Fruit fly (Drosophila melanogaster) whole organism, prepupa: Measurements from ENCODE around the gene ea.

Source experiments
- CG10669 ChIP-seq: fragments of 200-800 bp; sonication (Bioruptor generic); optimal IDR thresholded peaks from 3 replicates; lab custom pipeline; 2018; ENCODE audit warnings: missing biosample characterization, mild to moderate bottlenecking, missing genetic modification characterization, moderate library complexity
- CG11762 ChIP-seq: fragments of 200-800 bp; sonication (Bioruptor generic); optimal IDR thresholded peaks from 3 replicates; lab custom pipeline; 2016; ENCODE audit warnings: missing biosample characterization, missing genetic modification characterization; ENCODE audit not compliant: insufficient read depth
- CG11902 ChIP-seq: fragments of 200-800 bp; sonication (Bioruptor generic); optimal IDR thresholded peaks from 3 replicates; lab custom pipeline; 2016; ENCODE audit warnings: missing biosample characterization, missing genetic modification characterization
- CG1621 ChIP-seq: fragments of 200-800 bp; sonication (Bioruptor generic); optimal IDR thresholded peaks from 3 replicates; lab custom pipeline; 2018; ENCODE audit warnings: missing biosample characterization, mild to moderate bottlenecking, missing genetic modification characterization
- CG16779 ChIP-seq: fragments of 200-800 bp; sonication (Bioruptor generic); optimal IDR thresholded peaks from 3 replicates; lab custom pipeline; 2017; ENCODE audit warnings: missing biosample characterization, mild to moderate bottlenecking, missing genetic modification characterization
- CG31627 ChIP-seq: fragments of 200-800 bp; sonication (Bioruptor generic); optimal IDR thresholded peaks from 3 replicates; lab custom pipeline; 2016; ENCODE audit warnings: missing biosample characterization, missing genetic modification characterization
- CG32006 ChIP-seq: fragments of 200-800 bp; sonication (Bioruptor generic); optimal IDR thresholded peaks from 3 replicates; lab custom pipeline; 2017; ENCODE audit warnings: missing biosample characterization, mild to moderate bottlenecking, missing genetic modification characterization
- CG34406 ChIP-seq: fragments of 200-800 bp; sonication (Bioruptor generic); optimal IDR thresholded peaks from 3 replicates; lab custom pipeline; 2016; ENCODE audit warnings: missing biosample characterization, missing genetic modification characterization
- CG3919 ChIP-seq: fragments of 200-800 bp; sonication (Bioruptor generic); optimal IDR thresholded peaks from 3 replicates; lab custom pipeline; 2016; ENCODE audit warnings: missing biosample characterization, missing genetic modification characterization
- CG4318 ChIP-seq: fragments of 200-800 bp; sonication (Bioruptor generic); optimal IDR thresholded peaks from 3 replicates; lab custom pipeline; 2017; ENCODE audit warnings: missing biosample characterization, mild to moderate bottlenecking, missing genetic modification characterization
- CG6163 ChIP-seq: fragments of 200-800 bp; sonication (Bioruptor generic); IDR thresholded peaks from 3 replicates; pipeline ENCODE4 v1.3.6; 2022; ENCODE audit warnings: missing biosample characterization, missing genetic modification characterization
- CG6276 ChIP-seq: fragments of 200-800 bp; sonication (Bioruptor generic); optimal IDR thresholded peaks from 2 replicates; lab custom pipeline; 2017; ENCODE audit warnings: missing biosample characterization, mild to moderate bottlenecking, missing genetic modification characterization
- CG6792 ChIP-seq: fragments of 200-800 bp; sonication (Bioruptor generic); optimal IDR thresholded peaks from 3 replicates; lab custom pipeline; 2016; ENCODE audit warnings: missing biosample characterization, missing genetic modification characterization
- CG6808 ChIP-seq: fragments of 200-800 bp; sonication (Bioruptor generic); optimal IDR thresholded peaks from 3 replicates; lab custom pipeline; 2017; ENCODE audit warnings: missing biosample characterization, missing genetic modification characterization, mild to moderate bottlenecking, moderate library complexity, missing genetic modification reagents
- CG6854 ChIP-seq: fragments of 200-800 bp; sonication (Bioruptor generic); optimal IDR thresholded peaks from 2 replicates; lab custom pipeline; 2017; ENCODE audit warnings: missing biosample characterization, mild to moderate bottlenecking, missing genetic modification characterization
- CG8119 ChIP-seq: fragments of 200-800 bp; sonication (Bioruptor generic); IDR thresholded peaks from 3 replicates; pipeline ENCODE4 v1.3.6; 2022; ENCODE audit warnings: missing biosample characterization, missing genetic modification characterization
- CG8319 ChIP-seq: fragments of 200-800 bp; sonication (Bioruptor generic); optimal IDR thresholded peaks from 3 replicates; lab custom pipeline; 2016; ENCODE audit warnings: missing biosample characterization, missing genetic modification characterization
- CG8632 ChIP-seq: fragments of 200-800 bp; sonication (Bioruptor generic); optimal IDR thresholded peaks from 3 replicates; lab custom pipeline; 2016; ENCODE audit warnings: missing biosample characterization, missing genetic modification characterization
- CG9139 ChIP-seq: fragments of 200-800 bp; sonication (Bioruptor generic); optimal IDR thresholded peaks from 3 replicates; lab custom pipeline; 2017; ENCODE audit warnings: missing biosample characterization, mild to moderate bottlenecking, missing genetic modification characterization
- Ets21C ChIP-seq: fragments of 200-800 bp; sonication (Bioruptor generic); optimal IDR thresholded peaks from 3 replicates; lab custom pipeline; 2016; ENCODE audit warnings: missing biosample characterization, missing genetic modification characterization
- Gug ChIP-seq: fragments of 200-800 bp; sonication (Bioruptor generic); IDR thresholded peaks from 2 replicates; pipeline ENCODE4 v1.3.6; 2022; ENCODE audit warnings: missing biosample characterization, missing genetic modification characterization
- Hr38 ChIP-seq: sonication (Bioruptor generic); optimal IDR thresholded peaks from 2 replicates; lab custom pipeline; 2016; ENCODE audit warnings: missing biosample characterization, missing genetic modification characterization
- Hr39 ChIP-seq: fragments of 200-800 bp; sonication (Bioruptor generic); optimal IDR thresholded peaks from 2 replicates; lab custom pipeline; 2016; ENCODE audit warnings: missing biosample characterization, missing genetic modification characterization
- Hr4 ChIP-seq: fragments of 200-800 bp; sonication (Bioruptor generic); optimal IDR thresholded peaks from 3 replicates; lab custom pipeline; 2016; ENCODE audit warnings: missing biosample characterization, missing genetic modification characterization
- Lpt ChIP-seq: fragments of 200-800 bp; sonication (Bioruptor generic); optimal IDR thresholded peaks from 3 replicates; lab custom pipeline; 2016; ENCODE audit warnings: missing biosample characterization, missing genetic modification characterization
- Met ChIP-seq: fragments of 200-800 bp; sonication (Bioruptor generic); optimal IDR thresholded peaks from 3 replicates; lab custom pipeline; 2016; ENCODE audit warnings: missing biosample characterization, missing genetic modification characterization
- OdsH ChIP-seq: fragments of 200-800 bp; sonication (Bioruptor generic); optimal IDR thresholded peaks from 3 replicates; lab custom pipeline; 2016; ENCODE audit warnings: missing biosample characterization, missing genetic modification characterization
- Smox ChIP-seq: fragments of 200-800 bp; sonication (Bioruptor generic); optimal IDR thresholded peaks from 3 replicates; lab custom pipeline; 2016; ENCODE audit warnings: missing biosample characterization, missing genetic modification characterization
- Sox102F ChIP-seq: fragments of 200-800 bp; sonication (Bioruptor generic); optimal IDR thresholded peaks from 2 replicates; lab custom pipeline; 2016; ENCODE audit warnings: missing biosample characterization, mild to moderate bottlenecking, missing genetic modification characterization
- Sox14 ChIP-seq: fragments of 200-800 bp; sonication (Bioruptor generic); optimal IDR thresholded peaks from 3 replicates; lab custom pipeline; 2016; ENCODE audit warnings: missing biosample characterization, missing genetic modification characterization
- Sox15 ChIP-seq: fragments of 200-800 bp; sonication (Bioruptor generic); optimal IDR thresholded peaks from 3 replicates; lab custom pipeline; 2016; ENCODE audit warnings: missing biosample characterization, missing genetic modification characterization
- achi ChIP-seq: fragments of 200-800 bp; sonication (Bioruptor generic); optimal IDR thresholded peaks from 3 replicates; lab custom pipeline; 2016; ENCODE audit warnings: missing biosample characterization, missing genetic modification characterization
- acj6 ChIP-seq: fragments of 200-800 bp; sonication (Bioruptor generic); optimal IDR thresholded peaks from 3 replicates; lab custom pipeline; 2016; ENCODE audit warnings: missing biosample characterization, missing genetic modification characterization
- dac ChIP-seq: fragments of 200-800 bp; sonication (Bioruptor generic); optimal IDR thresholded peaks from 2 replicates; lab custom pipeline; 2017; ENCODE audit warnings: missing biosample characterization, mild to moderate bottlenecking, missing genetic modification characterization
- dsx ChIP-seq: fragments of 200-800 bp; optimal IDR thresholded peaks from 3 replicates; lab custom pipeline; 2019; ENCODE audit warnings: missing biosample characterization, mild to moderate bottlenecking, missing genetic modification characterization, moderate library complexity; ENCODE audit not compliant: poor library complexity, severe bottlenecking
- eg ChIP-seq: fragments of 200-800 bp; sonication (Bioruptor generic); IDR thresholded peaks from 3 replicates; pipeline ENCODE4 v1.3.6; 2022; ENCODE audit warnings: missing biosample characterization, missing genetic modification characterization
- esn ChIP-seq: fragments of 200-800 bp; sonication (Bioruptor generic); optimal IDR thresholded peaks from 2 replicates; lab custom pipeline; 2016; ENCODE audit warnings: missing biosample characterization, mild to moderate bottlenecking, missing genetic modification characterization, moderate library complexity
- fkh ChIP-seq: fragments of 200-800 bp; sonication (Bioruptor generic); optimal IDR thresholded peaks from 3 replicates; lab custom pipeline; 2017; ENCODE audit warnings: missing biosample characterization, mild to moderate bottlenecking, missing genetic modification characterization, moderate library complexity
- net ChIP-seq: fragments of 200-800 bp; sonication (Bioruptor generic); optimal IDR thresholded peaks from 3 replicates; lab custom pipeline; 2016; ENCODE audit warnings: missing biosample characterization, missing genetic modification characterization
- pdm3 ChIP-seq: fragments of 200-800 bp; sonication (Bioruptor generic); optimal IDR thresholded peaks from 3 replicates; lab custom pipeline; 2016; ENCODE audit warnings: missing biosample characterization, missing genetic modification characterization
- spab ChIP-seq: fragments of 200-800 bp; sonication (Bioruptor generic); optimal IDR thresholded peaks from 2 replicates; lab custom pipeline; 2017; ENCODE audit warnings: missing biosample characterization, mild to moderate bottlenecking, missing genetic modification characterization, missing genetic modification reagents
- svp ChIP-seq: fragments of 200-800 bp; sonication (Bioruptor generic); peaks from one replicate; lab custom pipeline; 2016; ENCODE audit warnings: missing biosample characterization, missing genetic modification characterization
- vri ChIP-seq: fragments of 200-800 bp; sonication (Bioruptor generic); optimal IDR thresholded peaks from 3 replicates; lab custom pipeline; 2016; ENCODE audit warnings: missing biosample characterization, mild to moderate bottlenecking, missing genetic modification characterization

Gene ea

dm6 chr3R:15350993-15351426 is 22.5 kb downstream of the ea start, which contains the start of the genes Trs33 and Tmtc4 (continued):
- no peak for TF ChIP-seq OdsH (GFP tag; lab: Kevin White, UChicago)
- TF ChIP-seq Smox = no peak
- peak; percentile 44 for TF ChIP-seq Sox14 (GFP tag; lab: Kevin White, UChicago)
- TF ChIP-seq achi (GFP tag; lab: Kevin White, UChicago) = no peak
- no peak for TF ChIP-seq spab (GFP tag; lab: Kevin White, UChicago)
- no peak for TF ChIP-seq acj6
- TF ChIP-seq dsx (GFP tag; lab: Kevin White, UChicago) = peak; percentile 7
- TF ChIP-seq, all 60 proteins: peak for 15

dm6 chr3R:15354019-15354418 is 25.5 kb downstream of the ea start:
- TF ChIP-seq fkh (GFP tag; lab: Kevin White, UChicago) (peak; percentile 93), CG4318 (no peak), CG8632 (GFP tag; lab: Kevin White, UChicago) (no peak)

dm6 chr3R:15356152-15356551 is 27.6 kb downstream of the ea start:
- TF ChIP-seq CG10669 (GFP tag; lab: Kevin White, UChicago) (no peak), CG6163 (no peak), Hr39 (GFP tag; lab: Kevin White, UChicago) (no peak), net (no peak), CG16779 (tag; lab: Kevin White, UChicago) (no peak), CG6854 (GFP tag; lab: Kevin White, UChicago) (no peak), CG8119 (GFP tag; lab: Robert Waterston, UW) (no peak), achi (GFP tag; lab: Kevin White, UChicago) (no peak), CG11762 (GFP tag; lab: Kevin White, UChicago) (no peak), pdm3 (GFP tag; lab: Kevin White, UChicago) (no peak), acj6 (no peak), Hr38 (GFP tag; lab: Kevin White, UChicago) (no peak), CG3919 (no peak), Lpt (GFP tag; lab: Kevin White, UChicago) (no peak), Gug (GFP tag; lab: Robert Waterston, UW) (no peak)
- TF ChIP-seq, all 60 proteins: peak for 0

- TF ChIP-seq Gug (GFP tag; lab: Robert Waterston, UW) (peak; percentile 83), Met (GFP tag; lab: Kevin White, UChicago) (no peak), Lpt (GFP tag; lab: Kevin White, UChicago) (no peak), CG1621 (tag; lab: Kevin White, UChicago) (peak; percentile 54), OdsH (GFP tag; lab: Kevin White, UChicago) (no peak), CG32006 (GFP tag; lab: Kevin White, UChicago) (peak; percentile 84), CG10669 (GFP tag; lab: Kevin White, UChicago) (peak; percentile 100), CG9139 (GFP tag; lab: Kevin White, UChicago) (no peak), CG11902 (GFP tag; lab: Kevin White, UChicago) (peak; percentile 85), eg (peak; percentile 79), CG6276 (GFP tag; lab: Kevin White, UChicago) (no peak), CG34406 (peak; percentile 72), CG16779 (tag; lab: Kevin White, UChicago) (no peak), CG6163 (peak; percentile 68; the same call in 2 of the 3 replicates), Hr39 (GFP tag; lab: Kevin White, UChicago) (no peak), svp (GFP tag; lab: Kevin White, UChicago) (no peak), Hr38 (GFP tag; lab: Kevin White, UChicago) (no peak), Sox102F (GFP tag; lab: Kevin White, UChicago) (no peak), CG6808 (GFP tag; lab: Kevin White, UChicago) (no peak), vri (GFP tag; lab: Kevin White, UChicago) (peak; percentile 93), CG8319 (GFP tag; lab: Kevin White, UChicago) (peak; percentile 70), Hr4 (GFP tag; lab: Kevin White, UChicago) (no peak), pdm3 (GFP tag; lab: Kevin White, UChicago) (no peak), CG6792 (GFP tag; lab: Kevin White, UChicago) (peak; percentile 77), Ets21C (GFP tag; lab: Kevin White, UChicago) (no peak), CG31627 (GFP tag; lab: Kevin White, UChicago) (peak; percentile 61), net (no peak), esn (GFP tag; lab: Kevin White, UChicago) (peak; percentile 79), dac (GFP tag; lab: Kevin White, UChicago) (peak; percentile 72), dsx (GFP tag; lab: Kevin White, UChicago) (peak; percentile 9), Smox (no peak), Sox15 (GFP tag; lab: Kevin White, UChicago) (peak; percentile 78)
Observed at dm6 chr3R:15356645-15357431, 28.3 kb downstream of the ea start, which contains the start of the genes Atg4b and Hibch. TSS of gene Atg4b (minus strand) at chr3R:15356924. TSS of gene Hibch (plus strand) at chr3R:15357229.
